Worm (Caenorhabditis elegans) whole organism, L2 larva: ENCODE results near the gene dep-1.
A peak's percentile ranks its signal among the peaks of the same experiment; 100 is the strongest.

Experiments used
- C34F6.9 ChIP-seq: fragments of 150-350 bp; optimal IDR thresholded peaks from 2 replicates; lab custom pipeline; 2014; ENCODE audit warnings: missing biosample characterization, missing genetic modification characterization
- F13H6.1 ChIP-seq: sonication (generic microtip); optimal IDR thresholded peaks from 2 replicates; lab custom pipeline; 2016; ENCODE audit warnings: missing genetic modification characterization, missing compliant biosample characterization
- R02D3.7 ChIP-seq: fragments of 150-350 bp; optimal IDR thresholded peaks from 2 replicates; lab custom pipeline; 2014; ENCODE audit warnings: missing biosample characterization, missing genetic modification characterization
- Y55F3AM.14 ChIP-seq: fragments of 200-800 bp; sonication (Bioruptor generic); optimal IDR thresholded peaks from 2 replicates; lab custom pipeline; 2018; ENCODE audit warnings: mild to moderate bottlenecking, missing genetic modification characterization, missing compliant biosample characterization
- alr-1 ChIP-seq: fragments of 150-350 bp; optimal IDR thresholded peaks from 2 replicates; lab custom pipeline; 2014; ENCODE audit warnings: missing biosample characterization, missing genetic modification characterization
- aly-2 ChIP-seq: fragments of 150-350 bp; optimal IDR thresholded peaks from 2 replicates; lab custom pipeline; 2014; ENCODE audit warnings: missing biosample characterization, missing genetic modification characterization
- ama-1 ChIP-seq: fragments of 150-350 bp; optimal IDR thresholded peaks from 2 replicates; lab custom pipeline; 2018; ENCODE audit warnings: inconsistent platforms
- blmp-1 ChIP-seq: sonication (generic microtip); optimal IDR thresholded peaks from 2 replicates; lab custom pipeline; 2017; ENCODE audit warnings: missing genetic modification characterization, mild to moderate bottlenecking, missing compliant biosample characterization, antibody characterized with exemption, moderate library complexity; ENCODE audit not compliant: insufficient read depth
- ceh-16 ChIP-seq: fragments of 150-350 bp; optimal IDR thresholded peaks from 2 replicates; lab custom pipeline; 2014; ENCODE audit warnings: missing biosample characterization, missing genetic modification characterization
- crh-2 ChIP-seq: sonication (generic microtip); optimal IDR thresholded peaks from 2 replicates; lab custom pipeline; 2017; ENCODE audit warnings: missing biosample characterization, missing genetic modification characterization
- dmd-4 ChIP-seq: sonication (generic microtip); optimal IDR thresholded peaks from 2 replicates; lab custom pipeline; 2017; ENCODE audit warnings: missing biosample characterization, missing genetic modification characterization
- egl-27 ChIP-seq: sonication (generic microtip); optimal IDR thresholded peaks from 3 replicates; lab custom pipeline; 2017; ENCODE audit warnings: missing biosample characterization, missing genetic modification reagents, missing genetic modification characterization
- elt-1 ChIP-seq: fragments of 150-350 bp; optimal IDR thresholded peaks from 2 replicates; lab custom pipeline; 2014; ENCODE audit warnings: missing biosample characterization, missing genetic modification characterization
- elt-3 ChIP-seq: sonication (generic microtip); optimal IDR thresholded peaks from 2 replicates; lab custom pipeline; 2017; ENCODE audit warnings: missing biosample characterization, missing genetic modification characterization
- fos-1 ChIP-seq: fragments of 150-350 bp; optimal IDR thresholded peaks from 2 replicates; lab custom pipeline; 2014; ENCODE audit warnings: missing biosample characterization, missing genetic modification characterization
- gmeb-1 ChIP-seq: fragments of 150-350 bp; optimal IDR thresholded peaks from 2 replicates; lab custom pipeline; 2014; ENCODE audit warnings: missing biosample characterization, missing genetic modification characterization
- lin-11 ChIP-seq: fragments of 150-350 bp; sonication (generic microtip); optimal IDR thresholded peaks from 2 replicates; lab custom pipeline; 2014; ENCODE audit warnings: missing biosample characterization, missing genetic modification characterization, inconsistent platforms, mixed read lengths
- lin-13 ChIP-seq: fragments of 150-350 bp; optimal IDR thresholded peaks from 2 replicates; lab custom pipeline; 2014; ENCODE audit warnings: missing biosample characterization, missing genetic modification reagents, missing genetic modification characterization
- lin-39 ChIP-seq: fragments of 150-350 bp; optimal IDR thresholded peaks from 2 replicates; lab custom pipeline; 2014; ENCODE audit warnings: missing biosample characterization, missing genetic modification reagents, missing genetic modification characterization
- lsy-2 ChIP-seq, 2 experiments: fragments of 150-350 bp in 1 of 2; sonication (generic microtip) in 1 of 2; optimal IDR thresholded peaks; 2 replicates each; lab custom pipeline; 2014 to 2017; ENCODE audit warnings: missing biosample characterization in 2 of 2, missing genetic modification characterization in 2 of 2
- mab-5 ChIP-seq: fragments of 150-350 bp; optimal IDR thresholded peaks from 2 replicates; lab custom pipeline; 2014; ENCODE audit warnings: missing biosample characterization, missing genetic modification characterization
- mbf-1 ChIP-seq: sonication (generic microtip); optimal IDR thresholded peaks from 2 replicates; lab custom pipeline; 2017; ENCODE audit warnings: missing biosample characterization, missing genetic modification characterization
- mdl-1 ChIP-seq, 2 experiments: fragments of 150-350 bp in 1 of 2; sonication (generic microtip) in 1 of 2; optimal IDR thresholded peaks; 2 replicates each; lab custom pipeline; 2017; ENCODE audit warnings: missing biosample characterization in 2 of 2, missing genetic modification characterization in 2 of 2
- nhr-10 ChIP-seq: sonication (generic microtip); optimal IDR thresholded peaks from 2 replicates; lab custom pipeline; 2017; ENCODE audit warnings: missing biosample characterization, missing genetic modification characterization
- nhr-11 ChIP-seq: fragments of 150-350 bp; optimal IDR thresholded peaks from 2 replicates; lab custom pipeline; 2014; ENCODE audit warnings: missing biosample characterization, missing genetic modification characterization
- nhr-12 ChIP-seq: fragments of 150-350 bp; optimal IDR thresholded peaks from 2 replicates; lab custom pipeline; 2014; ENCODE audit warnings: missing biosample characterization, missing genetic modification characterization
- nhr-129 ChIP-seq: fragments of 150-350 bp; optimal IDR thresholded peaks from 2 replicates; lab custom pipeline; 2014; ENCODE audit warnings: missing biosample characterization, missing genetic modification characterization
- nhr-23 ChIP-seq: fragments of 150-350 bp; optimal IDR thresholded peaks from 2 replicates; lab custom pipeline; 2014; ENCODE audit warnings: missing biosample characterization, missing genetic modification reagents, missing genetic modification characterization
- nhr-237 ChIP-seq: fragments of 150-350 bp; optimal IDR thresholded peaks from 2 replicates; lab custom pipeline; 2014; ENCODE audit warnings: missing biosample characterization, missing genetic modification characterization
- nhr-25 ChIP-seq: fragments of 150-350 bp; sonication (generic microtip); optimal IDR thresholded peaks from 3 replicates; lab custom pipeline; 2014; ENCODE audit warnings: missing biosample characterization, missing genetic modification characterization
- nhr-6 ChIP-seq: fragments of 150-350 bp; optimal IDR thresholded peaks from 2 replicates; lab custom pipeline; 2014; ENCODE audit warnings: missing biosample characterization, missing genetic modification characterization
- peb-1 ChIP-seq: fragments of 150-350 bp; optimal IDR thresholded peaks from 2 replicates; lab custom pipeline; 2014; ENCODE audit warnings: missing biosample characterization, missing genetic modification characterization
- sem-4 ChIP-seq: fragments of 150-350 bp; optimal IDR thresholded peaks from 2 replicates; lab custom pipeline; 2014; ENCODE audit warnings: missing biosample characterization, missing genetic modification reagents, missing genetic modification characterization
- skn-1 ChIP-seq: sonication (generic microtip); optimal IDR thresholded peaks from 2 replicates; lab custom pipeline; 2017; ENCODE audit warnings: missing biosample characterization, missing genetic modification characterization
- sma-3 ChIP-seq: sonication (generic microtip); optimal IDR thresholded peaks from 2 replicates; lab custom pipeline; 2016; ENCODE audit warnings: missing genetic modification reagents, missing genetic modification characterization, missing compliant biosample characterization
- sma-9 ChIP-seq, 2 experiments: fragments of 150-350 bp in 1 of 2; sonication (generic microtip) in 1 of 2; optimal IDR thresholded peaks; 2 replicates each; lab custom pipeline; 2014 to 2016; ENCODE audit warnings: missing genetic modification characterization in 2 of 2, mild to moderate bottlenecking in 1 of 2, missing biosample characterization in 1 of 2, missing compliant biosample characterization in 1 of 2, missing genetic modification reagents in 1 of 2, moderate library complexity in 1 of 2
- snpc-4 ChIP-seq: fragments of 150-350 bp; optimal IDR thresholded peaks from 2 replicates; lab custom pipeline; 2014; ENCODE audit warnings: missing biosample characterization, missing genetic modification characterization
- unc-39 ChIP-seq: fragments of 150-350 bp; optimal IDR thresholded peaks from 2 replicates; lab custom pipeline; 2014; ENCODE audit warnings: missing biosample characterization, missing genetic modification characterization
- unc-55 ChIP-seq: fragments of 150-350 bp; sonication (generic microtip); optimal IDR thresholded peaks from 3 replicates; lab custom pipeline; 2014; ENCODE audit warnings: missing biosample characterization, missing genetic modification reagents, missing genetic modification characterization
- unc-62 ChIP-seq: fragments of 150-350 bp; optimal IDR thresholded peaks from 2 replicates; lab custom pipeline; 2014; ENCODE audit warnings: missing biosample characterization, missing genetic modification reagents, missing genetic modification characterization
- zag-1 ChIP-seq: fragments of 150-350 bp; optimal IDR thresholded peaks from 2 replicates; lab custom pipeline; 2014; ENCODE audit warnings: missing biosample characterization, missing genetic modification characterization
- ztf-1 ChIP-seq: fragments of 200-800 bp; sonication (Bioruptor generic); conservative IDR thresholded peaks from 2 replicates; pipeline ENCODE4 v1.3.6; 2022; ENCODE audit warnings: missing genetic modification characterization, missing compliant biosample characterization
- ztf-11 ChIP-seq: sonication (generic microtip); optimal IDR thresholded peaks from 2 replicates; lab custom pipeline; 2017; ENCODE audit warnings: missing biosample characterization, missing genetic modification characterization
- ztf-4 ChIP-seq: fragments of 150-350 bp; optimal IDR thresholded peaks from 2 replicates; lab custom pipeline; 2014; ENCODE audit warnings: missing biosample characterization, missing genetic modification characterization

Gene dep-1

DNA sequence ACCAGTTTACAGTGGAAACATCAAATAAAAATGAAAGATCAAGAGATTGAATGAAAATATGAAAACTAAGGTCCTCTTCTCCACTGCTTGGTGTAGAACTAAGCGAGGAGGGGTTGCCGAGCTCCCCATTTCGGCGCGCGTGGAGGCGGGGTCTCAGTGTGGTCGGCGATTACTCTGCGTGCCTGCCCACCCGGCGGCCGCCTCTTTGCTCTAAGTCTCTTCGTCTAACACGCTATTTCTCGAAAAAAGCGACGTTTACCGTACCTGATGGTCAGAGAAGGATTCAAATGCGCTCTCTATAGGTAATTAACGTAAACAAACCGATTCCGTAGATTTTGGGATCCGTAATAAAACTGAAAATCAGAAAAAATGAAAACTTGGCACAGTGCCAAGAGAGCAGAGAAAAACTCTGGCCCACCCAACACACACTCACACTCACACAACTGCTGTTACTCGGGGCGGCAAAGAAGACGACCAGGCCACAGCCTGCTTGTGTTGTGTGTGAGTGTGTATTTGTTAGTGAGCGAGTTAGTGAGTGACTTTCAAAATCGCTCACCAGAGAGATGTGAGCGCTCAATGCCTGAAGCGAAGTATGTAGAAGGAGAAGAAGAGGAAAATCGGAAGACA, 42.1 kb upstream of the dep-1 start (continued):
- peak; percentile 71 for TF ChIP-seq lin-11 (tag; lab: Kevin White, UChicago)
- TF ChIP-seq peb-1 (tag; lab: Kevin White, UChicago): no peak
- TF ChIP-seq fos-1 (tag; lab: Kevin White, UChicago): peak; percentile 62
- TF ChIP-seq F13H6.1 (tag; lab: Kevin White, UChicago): peak; percentile 84
- no peak for TF ChIP-seq lin-39 (tag; lab: Kevin White, UChicago)
- no peak for TF ChIP-seq nhr-11 (tag; lab: Kevin White, UChicago)
- TF ChIP-seq mdl-1 (tag; optimal IDR thresholded peaks at IDR 0.05; lab: Kevin White, UChicago): peak; percentile 19 to 52
- TF ChIP-seq nhr-23 (tag; lab: Kevin White, UChicago): no peak
- peak; percentile 63 for TF ChIP-seq sma-9 (GFP tag; optimal IDR thresholded peaks at IDR 0.05; lab: Kevin White, UChicago)
- TF ChIP-seq sma-9 (tag; optimal IDR thresholded peaks at IDR 0.05; lab: Kevin White, UChicago): no peak
- TF ChIP-seq aly-2: no peak
- TF ChIP-seq dmd-4 (tag; lab: Kevin White, UChicago): no peak
- TF ChIP-seq elt-1 (tag; lab: Kevin White, UChicago): no peak
- no peak for TF ChIP-seq nhr-237 (tag; lab: Kevin White, UChicago)
- peak; percentile 40 for TF ChIP-seq sma-3 (GFP tag; lab: Kevin White, UChicago)

DNA sequence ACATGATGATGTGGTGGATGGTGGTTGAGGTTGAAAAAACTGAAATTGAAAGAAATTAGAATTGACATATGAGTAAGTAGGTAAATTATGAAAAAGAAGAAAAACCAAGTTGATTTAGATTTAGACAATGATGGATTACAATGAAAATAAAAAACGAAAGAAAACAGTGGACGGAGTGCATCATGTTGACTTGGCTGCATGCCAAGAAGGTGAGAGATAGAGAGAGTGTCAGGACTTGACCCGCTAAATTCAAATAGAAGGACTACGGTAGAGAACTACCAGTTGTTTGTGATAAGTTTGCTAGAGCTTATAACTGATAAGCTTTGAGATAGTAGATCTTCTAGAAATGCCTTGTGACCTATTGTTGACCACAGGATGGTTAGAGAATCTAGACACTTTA, 41.5 kb upstream of the dep-1 start, which contains the start of gene T24B8.3:
Gene T24B8.3 (minus strand): TSS at position 39 of the 400 bp plus-strand sequence.
- TF ChIP-seq lsy-2 (tag; optimal IDR thresholded peaks at IDR 0.05; lab: Kevin White, UChicago) (peak in 1 of 2 experiments; percentile 50), nhr-237 (tag; lab: Kevin White, UChicago) (no peak), gmeb-1 (tag; lab: Kevin White, UChicago) (peak; percentile 4), nhr-129 (tag; lab: Kevin White, UChicago) (peak; percentile 27), sma-9 (GFP tag; optimal IDR thresholded peaks at IDR 0.05; lab: Kevin White, UChicago) (peak; percentile 51), sma-9 (tag; optimal IDR thresholded peaks at IDR 0.05; lab: Kevin White, UChicago) (no peak), ama-1 (lab: Kevin White, UChicago) (peak; percentile 21), nhr-6 (tag; lab: Kevin White, UChicago) (peak; percentile 20), snpc-4 (tag; lab: Kevin White, UChicago) (no peak)

DNA sequence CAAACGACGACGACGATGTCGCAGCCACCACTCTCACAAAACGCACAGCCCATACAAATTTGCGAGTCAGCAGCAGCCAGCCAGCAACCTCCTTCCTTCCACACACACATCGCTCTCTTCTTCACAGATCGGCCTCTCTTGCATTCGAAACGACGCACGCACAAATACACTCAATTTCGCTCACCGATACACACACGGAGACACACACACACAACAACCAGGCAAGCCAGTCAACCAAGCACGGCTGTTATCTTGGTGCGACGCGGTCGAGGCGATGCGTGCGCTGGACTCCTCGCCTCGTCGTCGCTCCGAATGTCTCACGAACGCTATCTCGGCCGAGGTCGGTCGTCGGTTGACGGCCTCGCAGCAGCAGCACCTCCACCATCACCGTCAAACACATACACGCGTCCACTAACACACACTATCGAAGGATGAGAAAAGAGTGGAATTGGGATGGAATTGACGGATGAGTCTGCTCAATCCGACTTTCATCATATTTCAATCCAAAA, 40.8 kb upstream of the dep-1 start:
- TF ChIP-seq skn-1 (tag; lab: Kevin White, UChicago): peak; percentile 26
- no peak for TF ChIP-seq elt-1 (tag; lab: Kevin White, UChicago)
- TF ChIP-seq dmd-4 (tag; lab: Kevin White, UChicago): no peak
- peak; percentile 99 for TF ChIP-seq nhr-129 (tag; lab: Kevin White, UChicago)
- peak; percentile 89 for TF ChIP-seq crh-2 (tag; lab: Kevin White, UChicago)
- no peak for TF ChIP-seq elt-3 (tag; lab: Kevin White, UChicago)
- TF ChIP-seq lin-13 (GFP tag; lab: Kevin White, UChicago): peak; percentile 88
- TF ChIP-seq peb-1 (tag; lab: Kevin White, UChicago): peak; percentile 38
- TF ChIP-seq lin-39 (tag; lab: Kevin White, UChicago): peak; percentile 75
- TF ChIP-seq unc-62 (GFP tag; lab: Kevin White, UChicago): no peak
- peak; percentile 94 for TF ChIP-seq F13H6.1 (tag; lab: Kevin White, UChicago)
- TF ChIP-seq ztf-4 (tag; lab: Kevin White, UChicago): peak; percentile 76
- peak; percentile 61 for TF ChIP-seq gmeb-1 (tag; lab: Kevin White, UChicago)
- peak; percentile 45 for TF ChIP-seq nhr-12
- peak; percentile 85 for TF ChIP-seq Y55F3AM.14 (GFP tag; lab: Kevin White, UChicago)
- peak; percentile 63 to 86 for TF ChIP-seq mdl-1 (tag; optimal IDR thresholded peaks at IDR 0.05; lab: Kevin White, UChicago)
- TF ChIP-seq alr-1 (tag; lab: Kevin White, UChicago): peak; percentile 45
- peak; percentile 92 for TF ChIP-seq zag-1 (tag; lab: Kevin White, UChicago)
- TF ChIP-seq snpc-4 (tag; lab: Kevin White, UChicago): peak; percentile 25
- TF ChIP-seq blmp-1: no peak
- peak; percentile 2 for TF ChIP-seq ceh-16 (tag; lab: Kevin White, UChicago)
- TF ChIP-seq ztf-1: no peak
- no peak for TF ChIP-seq nhr-11 (tag; lab: Kevin White, UChicago)
- TF ChIP-seq nhr-25 (tag; lab: Kevin White, UChicago): peak; percentile 89
- peak; percentile 91 for TF ChIP-seq fos-1 (tag; lab: Kevin White, UChicago)
- peak; percentile 74 for TF ChIP-seq sem-4 (tag; lab: Kevin White, UChicago)
- no peak for TF ChIP-seq ama-1 (lab: Kevin White, UChicago)
- peak; percentile 86 for TF ChIP-seq unc-39 (tag; lab: Kevin White, UChicago)
- TF ChIP-seq mbf-1 (tag; lab: Kevin White, UChicago): no peak
- peak; percentile 60 for TF ChIP-seq nhr-6 (tag; lab: Kevin White, UChicago)
- TF ChIP-seq ztf-11: peak; percentile 64
- TF ChIP-seq nhr-23 (tag; lab: Kevin White, UChicago): no peak
- TF ChIP-seq C34F6.9 (tag; lab: Kevin White, UChicago): peak; percentile 93
- peak; percentile 93 for TF ChIP-seq egl-27 (tag; lab: Kevin White, UChicago)
- peak; percentile 68 for TF ChIP-seq mab-5 (tag; lab: Kevin White, UChicago)
- peak; percentile 6 for TF ChIP-seq nhr-10
- peak; percentile 76 for TF ChIP-seq sma-9 (GFP tag; optimal IDR thresholded peaks at IDR 0.05; lab: Kevin White, UChicago)
- no peak for TF ChIP-seq sma-9 (tag; optimal IDR thresholded peaks at IDR 0.05; lab: Kevin White, UChicago)
- TF ChIP-seq R02D3.7 (tag; lab: Kevin White, UChicago): no peak
- TF ChIP-seq unc-55 (GFP tag; lab: Kevin White, UChicago): peak; percentile 91
